Worm (Caenorhabditis elegans) whole organism, young adult: Measurements from ENCODE around the gene C33C12.1.

Experiments
- cebp-2 ChIP-seq: fragments of 200-800 bp; sonication (Bioruptor generic); IDR thresholded peaks from 2 replicates; pipeline ENCODE4 v1.3.6; 2022; ENCODE audit warnings: missing genetic modification characterization, missing compliant biosample characterization
- efl-1 ChIP-seq: fragments of 150-350 bp; optimal IDR thresholded peaks from 2 replicates; lab custom pipeline; 2014; ENCODE audit warnings: missing biosample characterization, missing genetic modification reagents, missing genetic modification characterization

- TF ChIP-seq cebp-2 (GFP tag; lab: Robert Waterston, UW), result no peak
- no peak for TF ChIP-seq efl-1
These were observed at the start of gene C33C12.1 for ce11 chrII:2197555-2198288.
